Fruit fly (Drosophila melanogaster) whole organism, embryonic: ENCODE results near the gene FBXO11.
A peak's percentile ranks its signal among the peaks of the same experiment; 100 is the strongest.

ENCODE experiments used
- Bdp1 ChIP-seq: fragments of 200-800 bp; sonication (Bioruptor generic); optimal IDR thresholded peaks from 3 replicates; lab custom pipeline; 2016; ENCODE audit warnings: missing biosample characterization, missing genetic modification characterization
- CG1024 ChIP-seq: fragments of 200-800 bp; sonication (Bioruptor generic); IDR thresholded peaks from 2 replicates; pipeline ENCODE4 v1.3.6; 2022; ENCODE audit warnings: missing biosample characterization, missing genetic modification characterization
- CG10366 ChIP-seq: fragments of 200-800 bp; sonication (Bioruptor generic); IDR thresholded peaks from 2 replicates; pipeline ENCODE4 v1.3.6; 2022; ENCODE audit warnings: missing biosample characterization, missing genetic modification characterization
- CG11398 ChIP-seq: fragments of 200-800 bp; sonication (Bioruptor generic); optimal IDR thresholded peaks from 2 replicates; lab custom pipeline; 2016; ENCODE audit warnings: missing biosample characterization, missing genetic modification characterization
- CG11696 ChIP-seq: fragments of 200-800 bp; sonication (Bioruptor generic); IDR thresholded peaks from 2 replicates; pipeline ENCODE4 v1.3.6; 2022; ENCODE audit warnings: missing biosample characterization, missing genetic modification characterization
- CG11723 ChIP-seq: fragments of 200-800 bp; sonication (Bioruptor generic); optimal IDR thresholded peaks from 2 replicates; lab custom pipeline; 2017; ENCODE audit warnings: missing biosample characterization, mild to moderate bottlenecking, missing genetic modification characterization
- CG14050 ChIP-seq: fragments of 200-800 bp; sonication (Bioruptor generic); IDR thresholded peaks from 3 replicates; pipeline ENCODE4 v1.3.6; 2022; ENCODE audit warnings: missing biosample characterization, missing genetic modification characterization
- CG15269 ChIP-seq: fragments of 200-800 bp; sonication (Bioruptor generic); optimal IDR thresholded peaks from 2 replicates; lab custom pipeline; 2018; ENCODE audit warnings: missing biosample characterization, mild to moderate bottlenecking, missing genetic modification characterization, moderate library complexity
- CG1529 ChIP-seq: fragments of 200-800 bp; sonication (Bioruptor generic); optimal IDR thresholded peaks from 3 replicates; lab custom pipeline; 2018; ENCODE audit warnings: missing biosample characterization, missing genetic modification characterization
- CG16813 ChIP-seq: fragments of 200-800 bp; sonication (Bioruptor generic); IDR thresholded peaks from 3 replicates; pipeline ENCODE4 v1.3.6; 2022; ENCODE audit warnings: missing biosample characterization, missing genetic modification characterization; ENCODE audit not compliant: partially characterized antibody
- CG17186 ChIP-seq: fragments of 200-800 bp; sonication (Bioruptor generic); optimal IDR thresholded peaks from 3 replicates; lab custom pipeline; 2017; ENCODE audit warnings: missing biosample characterization, missing genetic modification reagents, missing genetic modification characterization
- CG18764 ChIP-seq: fragments of 200-800 bp; sonication (Bioruptor generic); optimal IDR thresholded peaks from 3 replicates; lab custom pipeline; 2016; ENCODE audit warnings: missing biosample characterization, missing genetic modification characterization
- CG2116 ChIP-seq: fragments of 200-800 bp; sonication (Bioruptor generic); optimal IDR thresholded peaks from 3 replicates; lab custom pipeline; 2018; ENCODE audit warnings: missing biosample characterization, mild to moderate bottlenecking, missing genetic modification characterization
- CG2875 ChIP-seq: fragments of 200-800 bp; sonication (Bioruptor generic); optimal IDR thresholded peaks from 2 replicates; lab custom pipeline; 2017; ENCODE audit warnings: missing biosample characterization, mild to moderate bottlenecking, missing genetic modification characterization, missing genetic modification reagents
- CG2889 ChIP-seq: fragments of 200-800 bp; sonication (Bioruptor generic); IDR thresholded peaks from 3 replicates; pipeline ENCODE4 v1.3.6; 2022; ENCODE audit warnings: missing biosample characterization, missing genetic modification characterization
- CG32532 ChIP-seq: fragments of 200-800 bp; sonication (Bioruptor generic); IDR thresholded peaks from 2 replicates; pipeline ENCODE4 v1.3.6; 2022; ENCODE audit warnings: missing biosample characterization, missing genetic modification characterization
- CG3838 ChIP-seq: fragments of 200-800 bp; sonication (Bioruptor generic); optimal IDR thresholded peaks from 3 replicates; lab custom pipeline; 2016; ENCODE audit warnings: missing biosample characterization, missing genetic modification characterization
- CG42726 ChIP-seq: fragments of 200-800 bp; sonication (Bioruptor generic); IDR thresholded peaks from 2 replicates; pipeline ENCODE4 v1.3.6; 2022; ENCODE audit warnings: missing biosample characterization, missing genetic modification characterization; ENCODE audit not compliant: partially characterized antibody
- CG4328 ChIP-seq: fragments of 200-800 bp; sonication (Bioruptor generic); optimal IDR thresholded peaks from 3 replicates; lab custom pipeline; 2017; ENCODE audit warnings: missing biosample characterization, missing genetic modification reagents, missing genetic modification characterization
- CG6765 ChIP-seq: fragments of 200-800 bp; sonication (Bioruptor generic); optimal IDR thresholded peaks from 3 replicates; lab custom pipeline; 2017; ENCODE audit warnings: missing biosample characterization, mild to moderate bottlenecking, missing genetic modification characterization
- CG7357 ChIP-seq: fragments of 200-800 bp; sonication (Bioruptor generic); IDR thresholded peaks from 3 replicates; pipeline ENCODE4 v1.3.6; 2022; ENCODE audit warnings: missing biosample characterization, missing genetic modification characterization
- CG8281 ChIP-seq: fragments of 200-800 bp; sonication (Bioruptor generic); optimal IDR thresholded peaks from 2 replicates; lab custom pipeline; 2018; ENCODE audit warnings: missing biosample characterization, mild to moderate bottlenecking, missing genetic modification characterization, moderate library complexity
- CG8944 ChIP-seq: fragments of 200-800 bp; sonication (Bioruptor generic); optimal IDR thresholded peaks from 3 replicates; lab custom pipeline; 2016; ENCODE audit warnings: missing biosample characterization, missing genetic modification characterization
- CG9437 ChIP-seq: fragments of 200-800 bp; sonication (Bioruptor generic); optimal IDR thresholded peaks from 2 replicates; lab custom pipeline; 2018; ENCODE audit warnings: missing biosample characterization, mild to moderate bottlenecking, missing genetic modification characterization
- CG9797 ChIP-seq: fragments of 200-800 bp; sonication (Bioruptor generic); optimal IDR thresholded peaks from 3 replicates; lab custom pipeline; 2018; ENCODE audit warnings: missing biosample characterization, mild to moderate bottlenecking, missing genetic modification characterization
- Camta ChIP-seq: fragments of 200-800 bp; sonication (Bioruptor generic); optimal IDR thresholded peaks from 2 replicates; lab custom pipeline; 2016; ENCODE audit warnings: missing biosample characterization, missing genetic modification characterization
- CoRest ChIP-seq: fragments of 200-800 bp; sonication (Bioruptor generic); optimal IDR thresholded peaks from 3 replicates; lab custom pipeline; 2018; ENCODE audit warnings: missing biosample characterization, mild to moderate bottlenecking, missing genetic modification characterization, moderate library complexity
- Dll ChIP-seq: fragments of 200-800 bp; sonication (Bioruptor generic); IDR thresholded peaks from 4 replicates; pipeline ENCODE4 v1.3.6; 2022; ENCODE audit warnings: missing biosample characterization, missing genetic modification characterization; ENCODE audit not compliant: partially characterized antibody
- Doc2 ChIP-seq: fragments of 200-800 bp; sonication (Bioruptor generic); IDR thresholded peaks from 2 replicates; pipeline ENCODE4 v1.3.6; 2022; ENCODE audit warnings: missing biosample characterization, missing genetic modification characterization
- Hand ChIP-seq: fragments of 200-800 bp; sonication (Bioruptor generic); optimal IDR thresholded peaks from 2 replicates; lab custom pipeline; 2017; ENCODE audit warnings: mild to moderate bottlenecking, missing biosample characterization, missing genetic modification reagents, missing genetic modification characterization
- Lhr ChIP-seq: fragments of 200-800 bp; sonication (Bioruptor generic); optimal IDR thresholded peaks from 3 replicates; lab custom pipeline; 2017; ENCODE audit warnings: mild to moderate bottlenecking, missing biosample characterization, missing genetic modification reagents, missing genetic modification characterization
- Neu2 ChIP-seq: fragments of 200-800 bp; sonication (Bioruptor generic); optimal IDR thresholded peaks from 3 replicates; lab custom pipeline; 2016; ENCODE audit warnings: missing biosample characterization, missing genetic modification characterization, borderline replicate concordance
- PHDP ChIP-seq: fragments of 200-800 bp; sonication (Bioruptor generic); optimal IDR thresholded peaks from 3 replicates; lab custom pipeline; 2018; ENCODE audit warnings: missing biosample characterization, mild to moderate bottlenecking, missing genetic modification characterization, moderate library complexity
- Pdp1 ChIP-seq, 2 experiments: fragments of 200-800 bp; sonication (Bioruptor generic); optimal IDR thresholded peaks; 3 replicates each; lab custom pipeline; 2016; ENCODE audit warnings: missing biosample characterization in 2 of 2, missing genetic modification characterization in 2 of 2, mild to moderate bottlenecking in 1 of 2, moderate library complexity in 1 of 2
- Spps ChIP-seq: fragments of 200-800 bp; sonication (Bioruptor generic); optimal IDR thresholded peaks from 2 replicates; lab custom pipeline; 2018; ENCODE audit warnings: missing biosample characterization, mild to moderate bottlenecking, missing genetic modification characterization
- Ssrp ChIP-seq: fragments of 200-800 bp; sonication (Bioruptor generic); optimal IDR thresholded peaks from 2 replicates; lab custom pipeline; 2018; ENCODE audit warnings: missing biosample characterization, mild to moderate bottlenecking, missing genetic modification characterization, moderate library complexity
- Taf1 ChIP-seq: fragments of 200-800 bp; sonication (Bioruptor generic); IDR thresholded peaks from 2 replicates; pipeline ENCODE4 v1.3.6; 2022; ENCODE audit warnings: missing biosample characterization, missing genetic modification characterization
- Vsx1 ChIP-seq: fragments of 200-800 bp; sonication (Bioruptor generic); optimal IDR thresholded peaks from 2 replicates; lab custom pipeline; 2017; ENCODE audit warnings: missing biosample characterization, mild to moderate bottlenecking, missing genetic modification characterization, missing genetic modification reagents
- aop ChIP-seq: fragments of 200-800 bp; sonication (Bioruptor generic); IDR thresholded peaks from 2 replicates; pipeline ENCODE4 v1.3.6; 2022; ENCODE audit warnings: missing biosample characterization, missing genetic modification characterization
- cas ChIP-seq: fragments of 200-800 bp; sonication (Bioruptor generic); IDR thresholded peaks from 2 replicates; pipeline ENCODE4 v1.3.6; 2022; ENCODE audit warnings: missing biosample characterization, missing genetic modification characterization
- eyg ChIP-seq: fragments of 200-800 bp; sonication (Bioruptor generic); optimal IDR thresholded peaks from 3 replicates; lab custom pipeline; 2016; ENCODE audit warnings: missing biosample characterization, missing genetic modification characterization
- gcm ChIP-seq: fragments of 200-800 bp; sonication (Bioruptor generic); optimal IDR thresholded peaks from 2 replicates; lab custom pipeline; 2019; ENCODE audit warnings: missing biosample characterization, mild to moderate bottlenecking, missing genetic modification characterization, moderate library complexity
- gfzf ChIP-seq: fragments of 200-800 bp; sonication (Bioruptor generic); optimal IDR thresholded peaks from 2 replicates; lab custom pipeline; 2016; ENCODE audit warnings: missing biosample characterization, mild to moderate bottlenecking, missing genetic modification characterization, moderate library complexity
- ham ChIP-seq: fragments of 200-800 bp; sonication (Bioruptor generic); IDR thresholded peaks from 2 replicates; pipeline ENCODE4 v1.3.6; 2022; ENCODE audit warnings: missing biosample characterization, missing genetic modification characterization
- lab ChIP-seq: fragments of 200-800 bp; sonication (Bioruptor generic); optimal IDR thresholded peaks from 3 replicates; lab custom pipeline; 2017; ENCODE audit warnings: missing biosample characterization, missing genetic modification characterization, mild to moderate bottlenecking, moderate library complexity, missing genetic modification reagents
- lilli ChIP-seq: fragments of 200-800 bp; sonication (Bioruptor generic); optimal IDR thresholded peaks from 3 replicates; lab custom pipeline; 2016; ENCODE audit warnings: missing biosample characterization, missing genetic modification characterization
- peb ChIP-seq: fragments of 200-800 bp; sonication (Bioruptor generic); IDR thresholded peaks from 2 replicates; pipeline ENCODE4 v1.3.6; 2022; ENCODE audit warnings: missing biosample characterization, missing genetic modification characterization
- shn ChIP-seq: fragments of 200-800 bp; sonication (Bioruptor generic); optimal IDR thresholded peaks from 3 replicates; lab custom pipeline; 2016; ENCODE audit warnings: missing biosample characterization, missing genetic modification characterization
- stc ChIP-seq: fragments of 200-800 bp; sonication (Bioruptor generic); IDR thresholded peaks from 2 replicates; pipeline ENCODE4 v1.3.6; 2022; ENCODE audit warnings: missing biosample characterization, missing genetic modification characterization
- trem ChIP-seq: fragments of 200-800 bp; optimal IDR thresholded peaks from 3 replicates; lab custom pipeline; 2019; ENCODE audit warnings: missing biosample characterization, mild to moderate bottlenecking, missing genetic modification characterization, moderate library complexity
- z ChIP-seq: fragments of 200-800 bp; sonication (Bioruptor generic); IDR thresholded peaks from 3 replicates; pipeline ENCODE4 v1.3.6; 2022; ENCODE audit warnings: missing biosample characterization, missing genetic modification characterization

The FBXO11 gene

dm6 chr3R:9808946-9809545 lies at the start of gene FBXO11 (continued):
- TF ChIP-seq CG17186 (GFP tag; lab: Kevin White, UChicago) (no peak), CG10366 (GFP tag; lab: Robert Waterston, UW) (no peak), Doc2 (GFP tag; lab: Robert Waterston, UW) (no peak), Taf1 (no peak), CG9437 (GFP tag; lab: Kevin White, UChicago) (no peak), CG7357 (GFP tag; lab: Robert Waterston, UW) (no peak), PHDP (tag; lab: Kevin White, UChicago) (no peak), CG4328 (GFP tag; lab: Kevin White, UChicago) (no peak), Ssrp (no peak), Neu2 (GFP tag; lab: Kevin White, UChicago) (no peak), CG32532 (GFP tag; lab: Robert Waterston, UW) (no peak), CG42726 (no peak), gfzf (peak; percentile 97), lab (GFP tag; lab: Kevin White, UChicago) (no peak), Spps (tag; lab: Kevin White, UChicago) (no peak), stc (no peak), CG11696 (no peak), Pdp1 (GFP tag; optimal IDR thresholded peaks at IDR 0.05; lab: Kevin White, UChicago) (no peak), CG16813 (GFP tag; lab: Robert Waterston, UW) (peak; percentile 18; the same call in 1 of the 3 replicates), CG2875 (GFP tag; lab: Kevin White, UChicago) (no peak), cas (GFP tag; lab: Robert Waterston, UW) (no peak), CG6765 (GFP tag; lab: Kevin White, UChicago) (no peak), CG1529 (GFP tag; lab: Kevin White, UChicago) (no peak), CG8944 (GFP tag; lab: Kevin White, UChicago) (no peak), CG18764 (GFP tag; lab: Kevin White, UChicago) (no peak), Hand (GFP tag; lab: Kevin White, UChicago) (no peak), aop (no peak), CG11723 (GFP tag; lab: Kevin White, UChicago) (no peak), CG8281 (no peak), ham (GFP tag; lab: Robert Waterston, UW) (no peak), Dll (GFP tag; lab: Robert Waterston, UW) (no peak; the same call in 3 of the 4 replicates), eyg (GFP tag; lab: Kevin White, UChicago) (no peak), CG1024 (GFP tag; lab: Robert Waterston, UW) (no peak), Vsx1 (GFP tag; lab: Kevin White, UChicago) (no peak), Bdp1 (GFP tag; lab: Kevin White, UChicago) (no peak), lilli (GFP tag; lab: Kevin White, UChicago) (no peak), CG11398 (GFP tag; lab: Kevin White, UChicago) (no peak), CG3838 (no peak), Camta (GFP tag; lab: Kevin White, UChicago) (no peak), CG9797 (GFP tag; lab: Kevin White, UChicago) (peak; percentile 89), gcm (GFP tag; lab: Kevin White, UChicago) (peak; percentile 7), Lhr (peak; percentile 52), peb (GFP tag; lab: Robert Waterston, UW) (no peak), shn (no peak), CG15269 (tag; lab: Kevin White, UChicago) (no peak), CG2116 (GFP tag; lab: Kevin White, UChicago) (peak; percentile 67), CoRest (tag; lab: Kevin White, UChicago) (peak; percentile 6), z (no peak), CG2889 (GFP tag; lab: Robert Waterston, UW) (no peak), trem (tag; lab: Kevin White, UChicago) (peak; percentile 34), CG14050 (GFP tag; lab: Robert Waterston, UW) (no peak)
